Worm (Caenorhabditis elegans) whole organism, L3 larva: ENCODE measurements around the gene nhr-27.

ENCODE experiments used
- elt-2 ChIP-seq: sonication (generic microtip); optimal IDR thresholded peaks from 2 replicates; lab custom pipeline; 2016; ENCODE audit warnings: missing genetic modification reagents, mild to moderate bottlenecking, missing genetic modification characterization, missing compliant biosample characterization
- lin-15B ChIP-seq: fragments of 150-350 bp; optimal IDR thresholded peaks from 2 replicates; lab custom pipeline; 2014; ENCODE audit warnings: missing biosample characterization, missing genetic modification characterization
- ztf-4 ChIP-seq: fragments of 150-350 bp; optimal IDR thresholded peaks from 2 replicates; lab custom pipeline; 2014; ENCODE audit warnings: missing biosample characterization, missing genetic modification characterization

DNA sequence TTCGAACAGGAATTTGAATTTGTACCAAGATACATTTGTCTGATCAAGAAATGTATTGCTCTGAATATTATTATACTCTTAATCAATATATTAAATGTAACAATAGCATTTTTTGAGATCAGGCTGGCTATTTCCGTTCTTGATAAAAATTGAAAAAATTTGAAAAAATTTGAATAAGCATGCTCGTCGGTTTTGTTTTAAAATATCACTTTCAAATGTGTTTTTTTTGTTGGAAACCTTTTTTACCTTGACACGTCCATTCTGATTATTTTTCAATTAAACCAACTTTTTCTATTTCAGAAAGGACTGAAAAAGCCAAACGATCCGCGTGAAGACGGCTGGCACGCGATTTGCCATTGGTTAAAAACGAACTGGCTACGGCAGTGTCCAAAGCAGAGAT is 129.6 kb downstream of the nhr-27 start, which contains the start of gene adt-1:
- TF ChIP-seq lin-15B (tag; lab: Kevin White, UChicago) (no peak), elt-2 (tag; lab: Kevin White, UChicago) (no peak), ztf-4 (tag; lab: Kevin White, UChicago) (no peak)
